Fruit fly (Drosophila melanogaster) whole organism, prepupa: ENCODE results near the gene hh.

ENCODE experiments used
- CG10669 ChIP-seq: fragments of 200-800 bp; sonication (Bioruptor generic); optimal IDR thresholded peaks from 3 replicates; lab custom pipeline; 2018; ENCODE audit warnings: missing biosample characterization, mild to moderate bottlenecking, missing genetic modification characterization, moderate library complexity
- CG11902 ChIP-seq: fragments of 200-800 bp; sonication (Bioruptor generic); optimal IDR thresholded peaks from 3 replicates; lab custom pipeline; 2016; ENCODE audit warnings: missing biosample characterization, missing genetic modification characterization
- CG15336 ChIP-seq: fragments of 200-800 bp; sonication (Bioruptor generic); IDR thresholded peaks from 2 replicates; pipeline ENCODE4 v1.3.6; 2022; ENCODE audit warnings: missing biosample characterization, missing genetic modification characterization
- CG16779 ChIP-seq: fragments of 200-800 bp; sonication (Bioruptor generic); optimal IDR thresholded peaks from 3 replicates; lab custom pipeline; 2017; ENCODE audit warnings: missing biosample characterization, mild to moderate bottlenecking, missing genetic modification characterization
- CG7368 ChIP-seq: fragments of 200-800 bp; sonication (Bioruptor generic); optimal IDR thresholded peaks from 3 replicates; lab custom pipeline; 2016; ENCODE audit warnings: missing biosample characterization, missing genetic modification characterization
- CG8319 ChIP-seq: fragments of 200-800 bp; sonication (Bioruptor generic); optimal IDR thresholded peaks from 3 replicates; lab custom pipeline; 2016; ENCODE audit warnings: missing biosample characterization, missing genetic modification characterization
- CG8632 ChIP-seq: fragments of 200-800 bp; sonication (Bioruptor generic); optimal IDR thresholded peaks from 3 replicates; lab custom pipeline; 2016; ENCODE audit warnings: missing biosample characterization, missing genetic modification characterization
- Hr39 ChIP-seq: fragments of 200-800 bp; sonication (Bioruptor generic); optimal IDR thresholded peaks from 2 replicates; lab custom pipeline; 2016; ENCODE audit warnings: missing biosample characterization, missing genetic modification characterization
- OdsH ChIP-seq: fragments of 200-800 bp; sonication (Bioruptor generic); optimal IDR thresholded peaks from 3 replicates; lab custom pipeline; 2016; ENCODE audit warnings: missing biosample characterization, missing genetic modification characterization
- Sox102F ChIP-seq: fragments of 200-800 bp; sonication (Bioruptor generic); optimal IDR thresholded peaks from 2 replicates; lab custom pipeline; 2016; ENCODE audit warnings: missing biosample characterization, mild to moderate bottlenecking, missing genetic modification characterization
- pdm3 ChIP-seq: fragments of 200-800 bp; sonication (Bioruptor generic); optimal IDR thresholded peaks from 3 replicates; lab custom pipeline; 2016; ENCODE audit warnings: missing biosample characterization, missing genetic modification characterization
- topi ChIP-seq: fragments of 200-800 bp; sonication (Bioruptor generic); optimal IDR thresholded peaks from 3 replicates; lab custom pipeline; 2016; ENCODE audit warnings: missing biosample characterization, missing genetic modification characterization

DNA sequence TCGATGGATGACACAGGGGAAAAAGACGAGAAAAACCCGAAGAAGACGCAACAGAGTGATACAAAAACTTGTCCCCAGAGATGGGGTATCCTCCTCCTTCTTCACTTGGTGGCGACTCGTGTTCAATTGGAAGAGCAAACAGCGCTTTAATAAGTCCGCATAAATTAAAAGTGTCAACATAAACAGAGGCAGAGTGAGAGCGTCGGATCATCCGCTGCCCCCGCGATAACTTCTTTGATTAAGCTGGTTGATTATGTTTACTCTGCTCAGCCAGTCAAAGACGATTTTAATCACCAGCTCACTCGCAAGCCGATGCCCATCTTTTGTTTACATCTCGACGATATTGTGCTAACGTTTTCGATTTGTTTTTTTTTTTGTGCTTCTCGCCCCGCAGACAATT is 21.8 kb downstream of the hh start:
- TF ChIP-seq CG15336 (GFP tag; lab: Robert Waterston, UW) (no peak), CG10669 (GFP tag; lab: Kevin White, UChicago) (no peak), CG11902 (GFP tag; lab: Kevin White, UChicago) (no peak), Hr39 (no peak), CG8319 (GFP tag; lab: Kevin White, UChicago) (no peak), topi (GFP tag; lab: Kevin White, UChicago) (no peak), CG8632 (GFP tag; lab: Kevin White, UChicago) (no peak), CG16779 (tag; lab: Kevin White, UChicago) (no peak), pdm3 (GFP tag; lab: Kevin White, UChicago) (no peak), Sox102F (GFP tag; lab: Kevin White, UChicago) (no peak), OdsH (GFP tag; lab: Kevin White, UChicago) (no peak), CG7368 (no peak)
